Worm (Caenorhabditis elegans) whole organism, young adult: ENCODE data around the gene C08F1.6.

Experiments used
- B0336.3 ChIP-seq: fragments of 200-800 bp; sonication (Bioruptor generic); IDR thresholded peaks from 2 replicates; pipeline ENCODE4 v1.3.6; 2022; ENCODE audit warnings: missing genetic modification characterization, missing compliant biosample characterization
- C17E4.6 ChIP-seq: fragments of 200-800 bp; sonication (Bioruptor generic); IDR thresholded peaks from 2 replicates; pipeline ENCODE4 v1.3.6; 2022; ENCODE audit warnings: missing genetic modification reagents, missing genetic modification characterization, missing compliant biosample characterization
- F22D6.2 ChIP-seq: sonication (generic microtip); optimal IDR thresholded peaks from 2 replicates; lab custom pipeline; 2016; ENCODE audit warnings: mild to moderate bottlenecking, missing genetic modification characterization, missing compliant biosample characterization
- F33H1.4 ChIP-seq: fragments of 200-800 bp; sonication (Bioruptor generic); IDR thresholded peaks from 2 replicates; pipeline ENCODE4 v1.3.6; 2022; ENCODE audit warnings: missing genetic modification reagents, missing genetic modification characterization, missing compliant biosample characterization
- F37B4.10 ChIP-seq: fragments of 200-800 bp; sonication (Bioruptor generic); IDR thresholded peaks from 2 replicates; pipeline ENCODE4 v1.3.6; 2022; ENCODE audit warnings: missing genetic modification characterization, missing compliant biosample characterization
- F39B2.1 ChIP-seq: fragments of 200-800 bp; sonication (Bioruptor generic); IDR thresholded peaks from 2 replicates; pipeline ENCODE4 v1.3.6; 2022; ENCODE audit warnings: missing genetic modification reagents, missing genetic modification characterization, missing compliant biosample characterization
- T26A5.8 ChIP-seq: sonication (generic microtip); optimal IDR thresholded peaks from 2 replicates; lab custom pipeline; 2016; ENCODE audit warnings: missing genetic modification characterization, missing compliant biosample characterization
- Y67H2A.10 ChIP-seq: fragments of 200-800 bp; sonication (Bioruptor generic); conservative IDR thresholded peaks from 2 replicates; pipeline ENCODE4 v1.3.6; 2022; ENCODE audit warnings: missing genetic modification reagents, missing genetic modification characterization, missing compliant biosample characterization
- Y79H2A.3 ChIP-seq: fragments of 200-800 bp; sonication (Bioruptor generic); conservative IDR thresholded peaks from 2 replicates; pipeline ENCODE4 v1.3.6; 2022; ENCODE audit warnings: missing genetic modification reagents, missing genetic modification characterization, missing compliant biosample characterization
- bed-2 ChIP-seq: fragments of 200-800 bp; sonication (Bioruptor generic); IDR thresholded peaks from 2 replicates; pipeline ENCODE4 v1.3.6; 2022; ENCODE audit warnings: missing genetic modification reagents, missing genetic modification characterization, missing compliant biosample characterization
- cebp-1 ChIP-seq, 2 experiments: fragments of 200-800 bp in 1 of 2; sonication (Bioruptor generic) in 1 of 2; sonication (generic microtip) in 1 of 2; IDR thresholded peaks in 1 of 2; optimal IDR thresholded peaks in 1 of 2; 2 replicates each; pipeline versions ENCODE4 v1.3.6 to Lab custom; 2017 to 2022; ENCODE audit warnings: missing compliant biosample characterization in 2 of 2, missing genetic modification characterization in 2 of 2, mild to moderate bottlenecking in 1 of 2, missing genetic modification reagents in 1 of 2, moderate library complexity in 1 of 2
- cebp-2 ChIP-seq: fragments of 200-800 bp; sonication (Bioruptor generic); IDR thresholded peaks from 2 replicates; pipeline ENCODE4 v1.3.6; 2022; ENCODE audit warnings: missing genetic modification characterization, missing compliant biosample characterization
- ceh-58 ChIP-seq: fragments of 200-800 bp; sonication (Bioruptor generic); IDR thresholded peaks from 2 replicates; pipeline ENCODE4 v1.3.6; 2022; ENCODE audit warnings: missing genetic modification characterization, missing compliant biosample characterization
- dox-1 ChIP-seq: fragments of 200-800 bp; sonication (Bioruptor generic); IDR thresholded peaks from 2 replicates; pipeline ENCODE4 v1.3.6; 2022; ENCODE audit warnings: missing genetic modification reagents, missing genetic modification characterization, missing compliant biosample characterization
- efl-1 ChIP-seq: fragments of 150-350 bp; optimal IDR thresholded peaks from 2 replicates; lab custom pipeline; 2014; ENCODE audit warnings: missing biosample characterization, missing genetic modification reagents, missing genetic modification characterization
- hlh-26 ChIP-seq: fragments of 200-800 bp; sonication (Bioruptor generic); conservative IDR thresholded peaks from 2 replicates; pipeline ENCODE4 v1.3.6; 2022; ENCODE audit warnings: missing genetic modification reagents, missing genetic modification characterization, missing compliant biosample characterization
- hsf-1 ChIP-seq: fragments of 200-800 bp; sonication (Bioruptor generic); IDR thresholded peaks from 2 replicates; pipeline ENCODE4 v1.3.6; 2022; ENCODE audit warnings: missing genetic modification reagents, missing genetic modification characterization, missing compliant biosample characterization
- lin-35 ChIP-seq, 3 experiments: fragments of 150-350 bp in 2 of 3; sonication (generic microtip) in 1 of 3; optimal IDR thresholded peaks; 2 replicates each; lab custom pipeline; 2014 to 2018; ENCODE audit warnings: missing biosample characterization in 3 of 3, missing genetic modification characterization in 3 of 3, missing genetic modification reagents in 3 of 3
- lir-1 ChIP-seq: fragments of 200-800 bp; sonication (Bioruptor generic); conservative IDR thresholded peaks from 2 replicates; pipeline ENCODE4 v1.3.6; 2022; ENCODE audit warnings: missing genetic modification reagents, missing genetic modification characterization, missing compliant biosample characterization
- nfya-1 ChIP-seq: sonication (generic microtip); optimal IDR thresholded peaks from 2 replicates; lab custom pipeline; 2017; ENCODE audit warnings: antibody characterized with exemption, missing compliant biosample characterization, missing genetic modification characterization, borderline replicate concordance; ENCODE audit not compliant: insufficient read depth
- nfya-2 ChIP-seq: fragments of 200-800 bp; sonication (Bioruptor generic); IDR thresholded peaks from 2 replicates; pipeline ENCODE4 v1.3.6; 2022; ENCODE audit warnings: missing genetic modification reagents, missing genetic modification characterization, missing compliant biosample characterization
- pbrm-1 ChIP-seq: fragments of 200-800 bp; sonication (Bioruptor generic); IDR thresholded peaks from 2 replicates; pipeline ENCODE4 v1.3.6; 2022; ENCODE audit warnings: missing genetic modification reagents, missing genetic modification characterization, missing compliant biosample characterization
- rpc-1 ChIP-seq, 2 experiments: fragments of 150-350 bp in 1 of 2; sonication (generic microtip) in 1 of 2; optimal IDR thresholded peaks; 2 replicates each; lab custom pipeline; 2014 to 2018; ENCODE audit warnings: missing biosample characterization in 1 of 2, missing genetic modification characterization in 1 of 2, missing genetic modification reagents in 1 of 2, missing genotype in 1 of 2
- sea-2 ChIP-seq: fragments of 200-800 bp; sonication (Bioruptor generic); IDR thresholded peaks from 2 replicates; pipeline ENCODE4 v1.3.6; 2022; ENCODE audit warnings: missing genetic modification characterization, missing compliant biosample characterization
- snpc-4 ChIP-seq, 5 experiments: fragments of 150-350 bp in 1 of 5; sonication (generic microtip) in 4 of 5; optimal IDR thresholded peaks; 2 replicates each; lab custom pipeline; 2014 to 2018; ENCODE audit warnings: missing genetic modification characterization in 5 of 5, missing biosample characterization in 3 of 5, antibody characterized with exemption in 2 of 5, mild to moderate bottlenecking in 2 of 5, missing compliant biosample characterization in 2 of 5, missing genotype in 2 of 5, moderate library complexity in 2 of 5, missing genetic modification reagents in 1 of 5
- tlf-1 ChIP-seq: fragments of 200-800 bp; sonication (Bioruptor generic); optimal IDR thresholded peaks from 2 replicates; lab custom pipeline; 2018; ENCODE audit warnings: mild to moderate bottlenecking, missing genetic modification characterization, missing compliant biosample characterization
- unc-130 ChIP-seq: sonication (generic microtip); optimal IDR thresholded peaks from 2 replicates; lab custom pipeline; 2016; ENCODE audit warnings: missing genetic modification reagents, missing genetic modification characterization, missing compliant biosample characterization
- ztf-28 ChIP-seq: fragments of 200-800 bp; sonication (Bioruptor generic); IDR thresholded peaks from 2 replicates; pipeline ENCODE4 v1.3.6; 2022; ENCODE audit warnings: missing genetic modification reagents, missing genetic modification characterization, missing compliant biosample characterization

Gene C08F1.6

ce11 chrII:1806358-1806757, 18.4 kb upstream of the C08F1.6 start, which contains the start of gene C08F1.12:
C08F1.12 (minus strand) TSS chrII:1806458.
- TF ChIP-seq ceh-58 (GFP tag; lab: Robert Waterston, UW) (no peak), cebp-1 (GFP tag; IDR thresholded peaks at IDR 0.05; lab: Robert Waterston, UW) (no peak), cebp-1 (tag; optimal IDR thresholded peaks at IDR 0.05; lab: Kevin White, UChicago) (no peak), hsf-1 (GFP tag; lab: Robert Waterston, UW) (no peak), lir-1 (no peak), F39B2.1 (no peak), unc-130 (GFP tag; lab: Kevin White, UChicago) (no peak), cebp-2 (GFP tag; lab: Robert Waterston, UW) (no peak), hlh-26 (no peak), B0336.3 (GFP tag; lab: Robert Waterston, UW) (no peak), Y67H2A.10 (GFP tag; lab: Robert Waterston, UW) (no peak), ztf-28 (GFP tag; lab: Robert Waterston, UW) (no peak)

DNA sequence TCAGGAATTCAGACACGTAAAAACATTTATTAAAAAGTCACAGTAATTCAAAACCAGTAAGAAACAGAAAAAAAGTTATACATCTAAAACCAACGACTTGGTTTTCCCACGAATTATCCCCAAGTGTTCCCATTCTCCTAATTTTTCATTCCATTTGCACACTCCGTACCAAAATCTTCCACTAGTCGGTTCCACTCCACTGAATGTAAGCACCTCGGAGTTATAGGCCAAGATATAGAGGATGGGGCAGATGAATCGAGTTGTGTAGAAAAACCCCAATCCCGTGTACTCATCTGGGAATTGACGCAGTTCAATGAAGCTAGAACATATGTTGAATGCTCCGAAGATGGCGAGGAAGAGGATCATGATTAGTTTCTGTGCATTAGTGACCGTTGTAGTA, 779 bp downstream of the C08F1.6 start:
- TF ChIP-seq sea-2 (GFP tag; lab: Robert Waterston, UW) (no peak), T26A5.8 (tag; lab: Kevin White, UChicago) (no peak), lin-35 (GFP tag; optimal IDR thresholded peaks at IDR 0.05; lab: Kevin White, UChicago) (no peak), bed-2 (no peak), tlf-1 (no peak), rpc-1 (optimal IDR thresholded peaks at IDR 0.05; lab: Kevin White, UChicago) (no peak), rpc-1 (tag; optimal IDR thresholded peaks at IDR 0.05; lab: Kevin White, UChicago) (no peak), F33H1.4 (GFP tag; lab: Robert Waterston, UW) (no peak), ztf-28 (GFP tag; lab: Robert Waterston, UW) (no peak), nfya-2 (GFP tag; lab: Robert Waterston, UW) (no peak), pbrm-1 (no peak), cebp-2 (GFP tag; lab: Robert Waterston, UW) (no peak), snpc-4 (GFP tag; optimal IDR thresholded peaks at IDR 0.05; lab: Kevin White, UChicago) (no peak), snpc-4 (tag; optimal IDR thresholded peaks at IDR 0.05; lab: Kevin White, UChicago) (no peak), lir-1 (no peak)

ce11 chrII:1786209-1786608, 1.8 kb downstream of the C08F1.6 start, which contains the start of gene C08F1.10:
C08F1.10 (minus strand) TSS chrII:1786309.
- TF ChIP-seq tlf-1 (no peak), F22D6.2 (tag; lab: Kevin White, UChicago) (no peak), lin-35 (GFP tag; optimal IDR thresholded peaks at IDR 0.05; lab: Kevin White, UChicago) (no peak), Y79H2A.3 (GFP tag; lab: Robert Waterston, UW) (no peak), hsf-1 (GFP tag; lab: Robert Waterston, UW) (no peak)

DNA sequence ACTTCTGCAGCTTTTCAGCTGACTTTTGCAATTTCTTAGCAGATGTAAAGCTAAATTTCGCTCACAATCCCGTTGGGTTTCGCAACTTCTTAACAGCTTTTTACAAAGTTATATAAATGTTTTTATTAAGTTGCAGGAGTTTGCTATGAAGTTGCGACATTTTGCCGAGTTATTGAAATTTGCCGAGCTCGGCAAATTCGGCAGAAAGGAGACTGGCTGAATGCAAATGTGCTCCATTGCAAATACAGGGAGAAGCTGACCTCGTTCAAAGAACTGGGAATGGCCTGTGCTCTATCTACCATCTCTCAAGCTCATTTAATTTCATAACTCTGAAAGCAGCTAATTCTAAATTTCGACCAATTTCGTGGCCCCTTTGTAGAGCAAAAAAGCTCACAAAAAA, 3.2 kb downstream of the C08F1.6 start, which contains the start of gene C08F1.11:
TSS of gene C08F1.11 (minus strand) at position 101 of the 400 bp plus-strand sequence.
- no peak for TF ChIP-seq nfya-1
- no peak for TF ChIP-seq F22D6.2 (tag; lab: Kevin White, UChicago)

- no peak for TF ChIP-seq Y79H2A.3 (GFP tag; lab: Robert Waterston, UW)
- TF ChIP-seq efl-1 (GFP tag; lab: Kevin White, UChicago) = no peak
- no peak for TF ChIP-seq F37B4.10 (GFP tag; lab: Robert Waterston, UW)
- TF ChIP-seq lin-35 (GFP tag; optimal IDR thresholded peaks at IDR 0.05; lab: Kevin White, UChicago) = no peak
- TF ChIP-seq dox-1 (GFP tag; lab: Robert Waterston, UW) = no peak
- TF ChIP-seq C17E4.6 = no peak
- TF ChIP-seq, all 124 proteins: peak for 0
Measured at ce11 chrII:1782474-1782873, 5.5 kb downstream of the C08F1.6 start, which contains the start of gene math-4. math-4 (minus strand) TSS chrII:1782574.
